Fruit fly (Drosophila melanogaster): Measurements from ENCODE around the gene CG44002.

Gene CG44002

dm6 chr2L:3124500-3124977 is 46.4 kb downstream of the CG44002 start (continued):
- TF ChIP-seq CG6854 (GFP tag; optimal IDR thresholded peaks at IDR 0.05) (no peak), fu2 (GFP tag; optimal IDR thresholded peaks at IDR 0.05) (no peak), BtbVII (GFP tag; optimal IDR thresholded peaks at IDR 0.05) (no peak), danr (GFP tag; IDR thresholded peaks at IDR 0.05) (no peak), CG15696 (tag; optimal IDR thresholded peaks at IDR 0.05) (no peak), Dip3 (GFP tag; optimal IDR thresholded peaks at IDR 0.05) (no peak), CG13287 (GFP tag; IDR thresholded peaks at IDR 0.05; ENCODE audit: partially characterized antibody) (peak; percentile 53; the same call in 1 of the 2 replicates), CG16863 (GFP tag; optimal IDR thresholded peaks at IDR 0.05) (no peak), CG12942 (GFP tag; optimal IDR thresholded peaks at IDR 0.05) (no peak), org-1 (GFP tag; optimal IDR thresholded peaks at IDR 0.05) (no peak), btn (GFP tag; optimal IDR thresholded peaks at IDR 0.05) (no peak), Vsx1 (GFP tag; optimal IDR thresholded peaks at IDR 0.05) (no peak), CoRest (tag; optimal IDR thresholded peaks at IDR 0.05) (no peak), CG2875 (GFP tag; optimal IDR thresholded peaks at IDR 0.05) (no peak), fd96Cb (tag; optimal IDR thresholded peaks at IDR 0.05) (no peak), Usf (GFP tag; optimal IDR thresholded peaks at IDR 0.05) (no peak), CG7372 (GFP tag; IDR thresholded peaks at IDR 0.05) (no peak), CG4424 (GFP tag; optimal IDR thresholded peaks at IDR 0.05) (no peak), CG31441 (GFP tag; IDR thresholded peaks at IDR 0.05) (no peak), eyg (GFP tag; optimal IDR thresholded peaks at IDR 0.05) (no peak), CG8290 (GFP tag; optimal IDR thresholded peaks at IDR 0.05) (no peak), CG8290 (tag; optimal IDR thresholded peaks at IDR 0.05) (no peak), Trl (optimal IDR thresholded peaks at IDR 0.05) (peak; percentile 59 to 63), Trl (GFP tag; optimal IDR thresholded peaks at IDR 0.05) (no peak), HLH54F (GFP tag; optimal IDR thresholded peaks at IDR 0.05) (no peak), nom (GFP tag; optimal IDR thresholded peaks at IDR 0.05) (no peak), twi (tag; optimal IDR thresholded peaks at IDR 0.05) (no peak), CG11695 (GFP tag; IDR thresholded peaks at IDR 0.05) (no peak), PHDP (tag; optimal IDR thresholded peaks at IDR 0.05) (no peak), CG4854 (GFP tag; optimal IDR thresholded peaks at IDR 0.05) (no peak), CG6654 (GFP tag; optimal IDR thresholded peaks at IDR 0.05) (no peak), CG6765 (GFP tag; optimal IDR thresholded peaks at IDR 0.05) (no peak), Ssrp (tag; optimal IDR thresholded peaks at IDR 0.05) (no peak), pb (GFP tag; optimal IDR thresholded peaks at IDR 0.05) (no peak), Hr39 (optimal IDR thresholded peaks at IDR 0.05) (no peak), luna (GFP tag; optimal IDR thresholded peaks at IDR 0.05) (no peak), CG15601 (tag; optimal IDR thresholded peaks at IDR 0.05) (no peak), E2f1 (GFP tag; IDR thresholded peaks at IDR 0.05) (no peak), ind (GFP tag; optimal IDR thresholded peaks at IDR 0.05) (no peak), sna (GFP tag; IDR thresholded peaks at IDR 0.05; ENCODE audit: partially characterized antibody) (no peak), CG11093 (GFP tag; IDR thresholded peaks at IDR 0.05) (no peak), sim (GFP tag; IDR thresholded peaks at IDR 0.05) (no peak), mirr (GFP tag; optimal IDR thresholded peaks at IDR 0.05) (no peak), CG17912 (GFP tag; optimal IDR thresholded peaks at IDR 0.05) (no peak), gem (tag; optimal IDR thresholded peaks at IDR 0.05) (no peak), dati (GFP tag; IDR thresholded peaks at IDR 0.05) (no peak), CG17829 (tag; optimal IDR thresholded peaks at IDR 0.05) (no peak), CG34422 (GFP tag; IDR thresholded peaks at IDR 0.05) (no peak), CG8924 (tag; optimal IDR thresholded peaks at IDR 0.05) (no peak), sisA (GFP tag; IDR thresholded peaks at IDR 0.05) (no peak), Sry-β (GFP tag; optimal IDR thresholded peaks at IDR 0.05) (no peak), Hey (tag; optimal IDR thresholded peaks at IDR 0.05) (no peak), fd102C (GFP tag; optimal IDR thresholded peaks at IDR 0.05) (no peak)
